Worm (Caenorhabditis elegans): ENCODE measurements around the gene Y43F8B.11.
A peak's percentile ranks its signal among the peaks of the same experiment; 100 is the strongest.

The Y43F8B.11 gene

ce11 chrV:19485261-19485660 is 14.8 kb downstream of the Y43F8B.11 start, which contains the start of gene Y43F8B.28:
Gene Y43F8B.28, plus strand, starts transcription at chrV:19485319.
- no peak for TF ChIP-seq ceh-44 (GFP tag; IDR thresholded peaks at IDR 0.05)
- no peak for TF ChIP-seq rbr-2 (tag; optimal IDR thresholded peaks at IDR 0.05)
- TF ChIP-seq set-16 (GFP tag; IDR thresholded peaks at IDR 0.05): peak; percentile 95
- TF ChIP-seq madf-5 (GFP tag; IDR thresholded peaks at IDR 0.05): no peak
- no peak for TF ChIP-seq F26F4.8 (GFP tag; conservative IDR thresholded peaks at IDR 0.05)

DNA sequence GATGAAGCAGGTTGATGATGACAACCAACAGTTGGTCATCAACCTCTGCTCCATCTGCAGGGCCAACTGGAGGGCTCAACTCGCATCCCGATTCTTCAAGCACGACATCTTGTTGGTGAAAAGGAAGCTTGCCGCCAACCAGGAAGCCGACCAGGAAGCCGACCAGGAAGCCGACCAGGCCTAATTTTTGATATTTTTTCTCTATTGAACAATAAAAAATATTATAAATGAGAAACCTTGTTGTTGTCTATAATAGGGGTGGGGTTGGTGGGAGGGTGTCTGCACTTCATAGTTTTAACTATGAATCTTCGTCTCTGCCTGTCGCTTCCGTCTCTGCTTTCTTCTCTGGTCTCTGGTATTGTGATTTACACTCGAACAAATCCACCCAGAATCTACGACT is 15.2 kb downstream of the Y43F8B.11 start, which contains the start of gene Y43F8B.18:
Gene Y43F8B.18, plus strand, starts transcription at position 301 of the 400 bp plus-strand sequence.
- TF ChIP-seq hif-1 (tag; optimal IDR thresholded peaks at IDR 0.05) (no peak), mes-2 (tag; optimal IDR thresholded peaks at IDR 0.05; ENCODE audit: poor library complexity, severe bottlenecking) (no peak), madf-5 (GFP tag; IDR thresholded peaks at IDR 0.05) (no peak), lin-15B (tag; optimal IDR thresholded peaks at IDR 0.05) (no peak), zfp-3 (GFP tag; conservative IDR thresholded peaks at IDR 0.05) (no peak)

ce11 chrV:19490461-19490860 is 20.0 kb downstream of the Y43F8B.11 start, which contains the start of gene Y43F8B.7:
Gene Y43F8B.7, plus strand, starts transcription at chrV:19490761.
- TF ChIP-seq ces-1 (GFP tag; optimal IDR thresholded peaks at IDR 0.05): no peak
- TF ChIP-seq Y5F2A.4 (GFP tag; optimal IDR thresholded peaks at IDR 0.05): no peak
- TF ChIP-seq madf-5 (GFP tag; IDR thresholded peaks at IDR 0.05): no peak
- no peak for TF ChIP-seq nhr-102 (tag; optimal IDR thresholded peaks at IDR 0.05)
- TF ChIP-seq hmg-1.1 (GFP tag; IDR thresholded peaks at IDR 0.05): no peak
- TF ChIP-seq T20F7.1 (GFP tag; optimal IDR thresholded peaks at IDR 0.05): no peak
- no peak for TF ChIP-seq gei-8 (GFP tag; optimal IDR thresholded peaks at IDR 0.05)
- TF ChIP-seq lin-15B (tag; optimal IDR thresholded peaks at IDR 0.05): no peak
- no peak for TF ChIP-seq zfp-2 (tag; optimal IDR thresholded peaks at IDR 0.05)
- TF ChIP-seq nhr-237 (tag; optimal IDR thresholded peaks at IDR 0.05): no peak
- TF ChIP-seq zag-1 (tag; optimal IDR thresholded peaks at IDR 0.05): no peak
- TF ChIP-seq daf-16 (GFP tag; optimal IDR thresholded peaks at IDR 0.05): no peak
- no peak for TF ChIP-seq daf-16 (tag; optimal IDR thresholded peaks at IDR 0.05)

- TF ChIP-seq nhr-10 (tag; optimal IDR thresholded peaks at IDR 0.05): no peak
- no peak for TF ChIP-seq daf-12 (tag; optimal IDR thresholded peaks at IDR 0.05)
- no peak for TF ChIP-seq ceh-28 (tag; optimal IDR thresholded peaks at IDR 0.05)
- no peak for TF ChIP-seq F49E8.2 (tag; optimal IDR thresholded peaks at IDR 0.05; ENCODE audit: borderline replicate concordance)
- TF ChIP-seq ceh-62 (tag; optimal IDR thresholded peaks at IDR 0.05): no peak
Observed at ce11 chrV:19491302-19491701, 20.8 kb downstream of the Y43F8B.11 start, which contains the start of gene Y43F8B.29. Gene Y43F8B.29, plus strand, starts transcription at chrV:19491602.

DNA sequence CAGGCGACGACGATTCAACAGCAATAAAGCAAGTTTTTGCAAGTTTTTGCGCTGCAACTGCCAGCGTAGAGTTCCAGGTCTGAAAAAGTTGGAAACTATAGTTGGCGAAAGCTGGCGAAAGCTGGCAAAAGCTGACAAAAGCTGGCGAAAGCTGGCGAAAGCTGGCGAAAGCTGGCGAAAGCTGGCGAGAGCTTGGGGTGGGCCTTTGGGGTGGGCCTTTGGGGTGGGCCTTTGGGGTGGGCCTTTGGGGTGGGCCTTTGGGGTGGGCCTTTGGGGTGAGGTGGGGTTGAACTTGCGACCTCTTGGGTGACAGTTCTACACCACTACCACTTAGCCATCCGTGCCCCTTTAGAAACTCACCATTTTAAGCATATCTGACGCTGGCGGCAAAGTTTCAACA is 24.7 kb downstream of the Y43F8B.11 start:
- TF ChIP-seq fkh-10 (GFP tag; optimal IDR thresholded peaks at IDR 0.05): no peak
- peak; percentile 89 for TF ChIP-seq set-16 (GFP tag; IDR thresholded peaks at IDR 0.05)
- 0 out of 2 replicates have a peak, but pooled peaks have one; percentile 20 for TF ChIP-seq snpc-1.2 (GFP tag; IDR thresholded peaks at IDR 0.05)

DNA sequence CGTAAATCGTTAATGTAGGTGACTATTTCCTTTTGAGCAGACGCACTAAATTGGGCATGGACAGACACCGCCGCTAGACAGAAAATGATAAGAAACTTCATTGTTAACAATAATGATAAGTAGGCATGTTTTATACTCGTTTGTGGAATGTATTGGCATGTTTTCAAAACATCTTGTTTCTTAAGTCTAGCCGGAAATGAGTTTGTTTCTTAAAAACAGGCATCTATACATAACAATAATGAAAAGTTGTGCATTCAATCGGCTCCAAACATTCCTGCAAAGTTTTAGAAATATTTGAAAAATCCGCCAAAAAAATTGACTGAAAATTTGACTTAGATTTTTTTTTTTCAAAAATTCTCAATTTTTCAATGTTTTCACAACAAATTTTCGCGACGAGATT is 25.1 kb downstream of the Y43F8B.11 start, which contains the start of gene scl-21:
Gene scl-21, minus strand, starts transcription at position 101 of the 400 bp plus-strand sequence.
- no peak for TF ChIP-seq mes-2 (tag; optimal IDR thresholded peaks at IDR 0.05; ENCODE audit: poor library complexity, severe bottlenecking)
- no peak for TF ChIP-seq zfp-3 (GFP tag; conservative IDR thresholded peaks at IDR 0.05)
- no peak for TF ChIP-seq ctbp-1 (GFP tag; IDR thresholded peaks at IDR 0.05)
- TF ChIP-seq F26F4.8 (GFP tag; conservative IDR thresholded peaks at IDR 0.05): no peak
- TF ChIP-seq rbr-2 (tag; optimal IDR thresholded peaks at IDR 0.05): no peak
- TF ChIP-seq T20F7.1 (GFP tag; optimal IDR thresholded peaks at IDR 0.05): no peak
- no peak for TF ChIP-seq arid-1 (GFP tag; conservative IDR thresholded peaks at IDR 0.05)
- TF ChIP-seq aly-2 (tag; optimal IDR thresholded peaks at IDR 0.05): no peak
- no peak for TF ChIP-seq lin-13 (GFP tag; optimal IDR thresholded peaks at IDR 0.05)
- TF ChIP-seq mxl-3 (GFP tag; optimal IDR thresholded peaks at IDR 0.05): no peak
- TF ChIP-seq tag-97 (GFP tag; IDR thresholded peaks at IDR 0.05): no peak
- no peak for TF ChIP-seq sdz-12 (GFP tag; optimal IDR thresholded peaks at IDR 0.05)
- no peak for TF ChIP-seq nhr-48 (tag; optimal IDR thresholded peaks at IDR 0.05)

Data from whole organism, L4 larva.